Worm (Caenorhabditis elegans) whole organism, L2 larva: ENCODE measurements around the gene shc-2.

Source experiments
- C34F6.9 ChIP-seq: fragments of 150-350 bp; optimal IDR thresholded peaks from 2 replicates; lab custom pipeline; 2014; ENCODE audit warnings: missing biosample characterization, missing genetic modification characterization
- F13H6.1 ChIP-seq: sonication (generic microtip); optimal IDR thresholded peaks from 2 replicates; lab custom pipeline; 2016; ENCODE audit warnings: missing genetic modification characterization, missing compliant biosample characterization
- Y55F3AM.14 ChIP-seq: fragments of 200-800 bp; sonication (Bioruptor generic); optimal IDR thresholded peaks from 2 replicates; lab custom pipeline; 2018; ENCODE audit warnings: mild to moderate bottlenecking, missing genetic modification characterization, missing compliant biosample characterization
- alr-1 ChIP-seq: fragments of 150-350 bp; optimal IDR thresholded peaks from 2 replicates; lab custom pipeline; 2014; ENCODE audit warnings: missing biosample characterization, missing genetic modification characterization
- ama-1 ChIP-seq: fragments of 150-350 bp; optimal IDR thresholded peaks from 2 replicates; lab custom pipeline; 2018; ENCODE audit warnings: inconsistent platforms
- ceh-16 ChIP-seq: fragments of 150-350 bp; optimal IDR thresholded peaks from 2 replicates; lab custom pipeline; 2014; ENCODE audit warnings: missing biosample characterization, missing genetic modification characterization
- ceh-82 ChIP-seq: fragments of 150-350 bp; optimal IDR thresholded peaks from 2 replicates; lab custom pipeline; 2014; ENCODE audit warnings: missing biosample characterization, missing genetic modification characterization
- crh-2 ChIP-seq: sonication (generic microtip); optimal IDR thresholded peaks from 2 replicates; lab custom pipeline; 2017; ENCODE audit warnings: missing biosample characterization, missing genetic modification characterization
- dmd-4 ChIP-seq: sonication (generic microtip); optimal IDR thresholded peaks from 2 replicates; lab custom pipeline; 2017; ENCODE audit warnings: missing biosample characterization, missing genetic modification characterization
- egl-27 ChIP-seq: sonication (generic microtip); optimal IDR thresholded peaks from 3 replicates; lab custom pipeline; 2017; ENCODE audit warnings: missing biosample characterization, missing genetic modification reagents, missing genetic modification characterization
- elt-1 ChIP-seq: fragments of 150-350 bp; optimal IDR thresholded peaks from 2 replicates; lab custom pipeline; 2014; ENCODE audit warnings: missing biosample characterization, missing genetic modification characterization
- elt-3 ChIP-seq: sonication (generic microtip); optimal IDR thresholded peaks from 2 replicates; lab custom pipeline; 2017; ENCODE audit warnings: missing biosample characterization, missing genetic modification characterization
- fos-1 ChIP-seq: fragments of 150-350 bp; optimal IDR thresholded peaks from 2 replicates; lab custom pipeline; 2014; ENCODE audit warnings: missing biosample characterization, missing genetic modification characterization
- gmeb-1 ChIP-seq: fragments of 150-350 bp; optimal IDR thresholded peaks from 2 replicates; lab custom pipeline; 2014; ENCODE audit warnings: missing biosample characterization, missing genetic modification characterization
- lin-11 ChIP-seq: fragments of 150-350 bp; sonication (generic microtip); optimal IDR thresholded peaks from 2 replicates; lab custom pipeline; 2014; ENCODE audit warnings: missing biosample characterization, missing genetic modification characterization, inconsistent platforms, mixed read lengths
- lin-13 ChIP-seq: fragments of 150-350 bp; optimal IDR thresholded peaks from 2 replicates; lab custom pipeline; 2014; ENCODE audit warnings: missing biosample characterization, missing genetic modification reagents, missing genetic modification characterization
- lin-39 ChIP-seq: fragments of 150-350 bp; optimal IDR thresholded peaks from 2 replicates; lab custom pipeline; 2014; ENCODE audit warnings: missing biosample characterization, missing genetic modification reagents, missing genetic modification characterization
- lsy-2 ChIP-seq, 2 experiments: fragments of 150-350 bp in 1 of 2; sonication (generic microtip) in 1 of 2; optimal IDR thresholded peaks; 2 replicates each; lab custom pipeline; 2014 to 2017; ENCODE audit warnings: missing biosample characterization in 2 of 2, missing genetic modification characterization in 2 of 2
- mab-5 ChIP-seq: fragments of 150-350 bp; optimal IDR thresholded peaks from 2 replicates; lab custom pipeline; 2014; ENCODE audit warnings: missing biosample characterization, missing genetic modification characterization
- mbf-1 ChIP-seq: sonication (generic microtip); optimal IDR thresholded peaks from 2 replicates; lab custom pipeline; 2017; ENCODE audit warnings: missing biosample characterization, missing genetic modification characterization
- mdl-1 ChIP-seq, 2 experiments: fragments of 150-350 bp in 1 of 2; sonication (generic microtip) in 1 of 2; optimal IDR thresholded peaks; 2 replicates each; lab custom pipeline; 2017; ENCODE audit warnings: missing biosample characterization in 2 of 2, missing genetic modification characterization in 2 of 2
- nhr-10 ChIP-seq: sonication (generic microtip); optimal IDR thresholded peaks from 2 replicates; lab custom pipeline; 2017; ENCODE audit warnings: missing biosample characterization, missing genetic modification characterization
- nhr-11 ChIP-seq: fragments of 150-350 bp; optimal IDR thresholded peaks from 2 replicates; lab custom pipeline; 2014; ENCODE audit warnings: missing biosample characterization, missing genetic modification characterization
- nhr-12 ChIP-seq: fragments of 150-350 bp; optimal IDR thresholded peaks from 2 replicates; lab custom pipeline; 2014; ENCODE audit warnings: missing biosample characterization, missing genetic modification characterization
- nhr-129 ChIP-seq: fragments of 150-350 bp; optimal IDR thresholded peaks from 2 replicates; lab custom pipeline; 2014; ENCODE audit warnings: missing biosample characterization, missing genetic modification characterization
- nhr-21 ChIP-seq: fragments of 150-350 bp; optimal IDR thresholded peaks from 2 replicates; lab custom pipeline; 2014; ENCODE audit warnings: missing biosample characterization, missing genetic modification characterization
- nhr-23 ChIP-seq: fragments of 150-350 bp; optimal IDR thresholded peaks from 2 replicates; lab custom pipeline; 2014; ENCODE audit warnings: missing biosample characterization, missing genetic modification reagents, missing genetic modification characterization
- nhr-237 ChIP-seq: fragments of 150-350 bp; optimal IDR thresholded peaks from 2 replicates; lab custom pipeline; 2014; ENCODE audit warnings: missing biosample characterization, missing genetic modification characterization
- nhr-25 ChIP-seq: fragments of 150-350 bp; sonication (generic microtip); optimal IDR thresholded peaks from 3 replicates; lab custom pipeline; 2014; ENCODE audit warnings: missing biosample characterization, missing genetic modification characterization
- nhr-6 ChIP-seq: fragments of 150-350 bp; optimal IDR thresholded peaks from 2 replicates; lab custom pipeline; 2014; ENCODE audit warnings: missing biosample characterization, missing genetic modification characterization
- nhr-77 ChIP-seq: fragments of 150-350 bp; optimal IDR thresholded peaks from 2 replicates; lab custom pipeline; 2014; ENCODE audit warnings: missing biosample characterization, missing genetic modification characterization
- peb-1 ChIP-seq: fragments of 150-350 bp; optimal IDR thresholded peaks from 2 replicates; lab custom pipeline; 2014; ENCODE audit warnings: missing biosample characterization, missing genetic modification characterization
- sma-9 ChIP-seq, 2 experiments: fragments of 150-350 bp in 1 of 2; sonication (generic microtip) in 1 of 2; optimal IDR thresholded peaks; 2 replicates each; lab custom pipeline; 2014 to 2016; ENCODE audit warnings: missing genetic modification characterization in 2 of 2, mild to moderate bottlenecking in 1 of 2, missing biosample characterization in 1 of 2, missing compliant biosample characterization in 1 of 2, missing genetic modification reagents in 1 of 2, moderate library complexity in 1 of 2
- unc-39 ChIP-seq: fragments of 150-350 bp; optimal IDR thresholded peaks from 2 replicates; lab custom pipeline; 2014; ENCODE audit warnings: missing biosample characterization, missing genetic modification characterization
- unc-55 ChIP-seq: fragments of 150-350 bp; sonication (generic microtip); optimal IDR thresholded peaks from 3 replicates; lab custom pipeline; 2014; ENCODE audit warnings: missing biosample characterization, missing genetic modification reagents, missing genetic modification characterization
- unc-62 ChIP-seq: fragments of 150-350 bp; optimal IDR thresholded peaks from 2 replicates; lab custom pipeline; 2014; ENCODE audit warnings: missing biosample characterization, missing genetic modification reagents, missing genetic modification characterization
- zag-1 ChIP-seq: fragments of 150-350 bp; optimal IDR thresholded peaks from 2 replicates; lab custom pipeline; 2014; ENCODE audit warnings: missing biosample characterization, missing genetic modification characterization
- ztf-1 ChIP-seq: fragments of 200-800 bp; sonication (Bioruptor generic); conservative IDR thresholded peaks from 2 replicates; pipeline ENCODE4 v1.3.6; 2022; ENCODE audit warnings: missing genetic modification characterization, missing compliant biosample characterization
- ztf-4 ChIP-seq: fragments of 150-350 bp; optimal IDR thresholded peaks from 2 replicates; lab custom pipeline; 2014; ENCODE audit warnings: missing biosample characterization, missing genetic modification characterization

Gene shc-2

ce11 chrII:5001866-5002265 is 32.9 kb downstream of the shc-2 start:
- TF ChIP-seq nhr-23 (no peak), C34F6.9 (no peak), dmd-4 (tag; lab: Kevin White, UChicago) (no peak), Y55F3AM.14 (no peak), lin-39 (tag; lab: Kevin White, UChicago) (no peak), unc-55 (GFP tag; lab: Kevin White, UChicago) (no peak), zag-1 (tag; lab: Kevin White, UChicago) (no peak), crh-2 (tag; lab: Kevin White, UChicago) (no peak), nhr-6 (tag; lab: Kevin White, UChicago) (no peak), unc-62 (GFP tag; lab: Kevin White, UChicago) (no peak), nhr-11 (no peak), elt-3 (tag; lab: Kevin White, UChicago) (no peak), sma-9 (GFP tag; optimal IDR thresholded peaks at IDR 0.05; lab: Kevin White, UChicago) (no peak), sma-9 (tag; optimal IDR thresholded peaks at IDR 0.05; lab: Kevin White, UChicago) (no peak), nhr-77 (tag; lab: Kevin White, UChicago) (no peak), nhr-10 (tag; lab: Kevin White, UChicago) (no peak), mdl-1 (tag; optimal IDR thresholded peaks at IDR 0.05; lab: Kevin White, UChicago) (no peak), ama-1 (lab: Kevin White, UChicago) (no peak), unc-39 (no peak)

DNA sequence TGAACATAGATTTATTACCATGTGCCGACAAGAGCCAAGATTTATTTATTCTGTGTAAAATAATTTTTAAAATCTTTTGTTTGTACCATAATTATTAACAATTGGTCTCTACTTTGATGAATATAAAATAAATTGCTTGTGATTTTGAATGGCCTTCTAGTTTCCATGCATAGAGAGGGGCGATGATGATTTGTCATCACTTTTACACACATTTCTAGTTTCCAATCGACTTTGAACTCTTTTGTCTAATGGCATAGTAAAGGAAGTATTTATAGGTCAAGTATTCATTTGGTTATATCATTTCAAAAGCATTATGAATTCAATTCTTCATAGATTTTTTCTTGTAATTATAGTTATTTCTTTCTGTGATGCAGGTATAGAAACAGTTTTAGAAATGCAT is 34.7 kb downstream of the shc-2 start, which contains the start of gene F59A6.10:
Gene F59A6.10, plus strand, starts transcription at position 301 of the 400 bp plus-strand sequence.
- TF ChIP-seq mbf-1 (tag; lab: Kevin White, UChicago) (no peak), gmeb-1 (tag; lab: Kevin White, UChicago) (no peak), C34F6.9 (no peak), fos-1 (tag; lab: Kevin White, UChicago) (no peak), F13H6.1 (tag; lab: Kevin White, UChicago) (no peak), lin-13 (GFP tag; lab: Kevin White, UChicago) (no peak), peb-1 (tag; lab: Kevin White, UChicago) (no peak), zag-1 (tag; lab: Kevin White, UChicago) (no peak), elt-3 (tag; lab: Kevin White, UChicago) (no peak), mab-5 (tag; lab: Kevin White, UChicago) (no peak)

ce11 chrII:5004781-5005180 is 35.8 kb downstream of the shc-2 start, which contains the start of gene F59A6.4:
F59A6.4 (plus strand) TSS chrII:5005081.
- TF ChIP-seq mab-5 (tag; lab: Kevin White, UChicago) (no peak), lin-11 (tag; lab: Kevin White, UChicago) (no peak), nhr-21 (tag; lab: Kevin White, UChicago) (no peak), mdl-1 (tag; optimal IDR thresholded peaks at IDR 0.05; lab: Kevin White, UChicago) (no peak), lsy-2 (tag; optimal IDR thresholded peaks at IDR 0.05; lab: Kevin White, UChicago) (no peak), dmd-4 (tag; lab: Kevin White, UChicago) (no peak), elt-1 (no peak), unc-62 (GFP tag; lab: Kevin White, UChicago) (no peak), ceh-82 (tag; lab: Kevin White, UChicago) (no peak), nhr-77 (tag; lab: Kevin White, UChicago) (no peak), gmeb-1 (tag; lab: Kevin White, UChicago) (no peak), unc-55 (GFP tag; lab: Kevin White, UChicago) (no peak), ceh-16 (no peak), lin-13 (GFP tag; lab: Kevin White, UChicago) (no peak), elt-3 (tag; lab: Kevin White, UChicago) (no peak), nhr-237 (tag; lab: Kevin White, UChicago) (no peak), egl-27 (tag; lab: Kevin White, UChicago) (no peak)

ce11 chrII:5008033-5008432 is 39.1 kb downstream of the shc-2 start, which contains the start of gene F59A6.3:
F59A6.3 (plus strand) TSS chrII:5008333.
- TF ChIP-seq C34F6.9: no peak
- no peak for TF ChIP-seq alr-1
- TF ChIP-seq nhr-10 (tag; lab: Kevin White, UChicago): no peak
- no peak for TF ChIP-seq nhr-237 (tag; lab: Kevin White, UChicago)
- TF ChIP-seq nhr-129: no peak
- TF ChIP-seq ceh-16: no peak
- no peak for TF ChIP-seq nhr-77 (tag; lab: Kevin White, UChicago)
- TF ChIP-seq ztf-4 (tag; lab: Kevin White, UChicago): no peak
- TF ChIP-seq gmeb-1 (tag; lab: Kevin White, UChicago): no peak
- TF ChIP-seq ztf-1 (GFP tag; lab: Robert Waterston, UW): no peak
- TF ChIP-seq nhr-25 (tag; lab: Kevin White, UChicago): no peak
- TF ChIP-seq nhr-21 (tag; lab: Kevin White, UChicago): no peak
- no peak for TF ChIP-seq nhr-12
- no peak for TF ChIP-seq lin-13 (GFP tag; lab: Kevin White, UChicago)
- no peak for TF ChIP-seq lin-11 (tag; lab: Kevin White, UChicago)
- no peak for TF ChIP-seq mab-5 (tag; lab: Kevin White, UChicago)
